Fruit fly (Drosophila melanogaster): ENCODE results near the gene PIG-K.
A peak's percentile ranks its signal among the peaks of the same experiment; 100 is the strongest.

PIG-K gene

DNA sequence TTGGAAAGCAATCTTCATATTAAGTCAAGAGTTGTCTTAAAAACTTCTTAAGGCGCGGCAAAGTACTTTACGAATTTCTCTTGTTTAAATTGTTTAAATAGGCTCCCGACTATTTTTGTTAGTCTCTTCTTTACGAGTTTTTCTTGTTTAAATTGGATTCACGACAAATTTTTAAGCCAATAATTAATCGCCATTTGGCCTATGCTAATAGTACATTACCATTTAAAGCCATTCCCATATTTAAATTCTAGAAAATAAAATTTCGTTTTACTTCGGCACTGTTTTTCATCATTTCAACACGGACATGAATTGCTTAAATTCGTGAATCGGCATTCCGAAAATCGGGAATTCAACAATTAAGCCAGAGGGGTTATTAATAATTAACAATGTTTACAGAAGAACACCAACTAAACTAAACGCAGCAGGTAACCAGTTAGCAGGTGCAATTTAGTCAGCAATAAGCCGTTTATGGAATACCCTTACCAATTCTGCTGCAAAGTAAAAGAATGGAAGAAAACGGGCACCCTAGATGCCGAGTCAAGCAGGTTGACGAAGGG is 367 bp upstream of the PIG-K start (continued):
- TF ChIP-seq CG15696 (tag; optimal IDR thresholded peaks at IDR 0.05) (peak; percentile 69), otp (GFP tag; IDR thresholded peaks at IDR 0.05) (peak; percentile 23; the same call in 1 of the 3 replicates), Ssrp (tag; optimal IDR thresholded peaks at IDR 0.05) (peak; percentile 76), MTF-1 (GFP tag; optimal IDR thresholded peaks at IDR 0.05; ENCODE audit: borderline replicate concordance) (no peak), grn (GFP tag; optimal IDR thresholded peaks at IDR 0.05) (no peak), Elba2 (GFP tag; optimal IDR thresholded peaks at IDR 0.05) (no peak), sd (tag; optimal IDR thresholded peaks at IDR 0.05) (no peak), ap (GFP tag; IDR thresholded peaks at IDR 0.05) (no peak), Kr (GFP tag; optimal IDR thresholded peaks at IDR 0.05) (no peak), gce (GFP tag; IDR thresholded peaks at IDR 0.05) (no peak), insv (GFP tag; optimal IDR thresholded peaks at IDR 0.05) (peak in 1 of 2 experiments; percentile 29), eyg (GFP tag; optimal IDR thresholded peaks at IDR 0.05) (peak; percentile 55), Dip2 (GFP tag; IDR thresholded peaks at IDR 0.05) (no peak), CG12942 (GFP tag; optimal IDR thresholded peaks at IDR 0.05) (peak; percentile 46), Meics (GFP tag; optimal IDR thresholded peaks at IDR 0.05) (peak; percentile 84), Vsx1 (GFP tag; optimal IDR thresholded peaks at IDR 0.05) (peak; percentile 29), shn (GFP tag; optimal IDR thresholded peaks at IDR 0.05) (peak; percentile 59), CG30431 (GFP tag; optimal IDR thresholded peaks at IDR 0.05) (peak; percentile 60), Bdp1 (GFP tag; optimal IDR thresholded peaks at IDR 0.05) (peak; percentile 13), CG11398 (GFP tag; optimal IDR thresholded peaks at IDR 0.05) (peak; percentile 28), dmrt99B (tag; optimal IDR thresholded peaks at IDR 0.05) (peak; percentile 76), Spps (tag; optimal IDR thresholded peaks at IDR 0.05) (no peak), CG7745 (tag; optimal IDR thresholded peaks at IDR 0.05) (no peak), Opbp (GFP tag; IDR thresholded peaks at IDR 0.05; ENCODE audit: partially characterized antibody) (no peak), Xbp1 (GFP tag; optimal IDR thresholded peaks at IDR 0.05) (peak; percentile 76), TFAM (GFP tag; optimal IDR thresholded peaks at IDR 0.05) (no peak), wek (GFP tag; optimal IDR thresholded peaks at IDR 0.05) (peak; percentile 95), D19B (GFP tag; optimal IDR thresholded peaks at IDR 0.05) (peak; percentile 66), CG7963 (GFP tag; IDR thresholded peaks at IDR 0.05; ENCODE audit: partially characterized antibody) (no peak), CG1603 (tag; optimal IDR thresholded peaks at IDR 0.05) (peak; percentile 65), Rfx (GFP tag; IDR thresholded peaks at IDR 0.05) (peak; percentile 64), tap (tag; optimal IDR thresholded peaks at IDR 0.05) (peak; percentile 25), lola (GFP tag; optimal IDR thresholded peaks at IDR 0.05) (peak in 1 of 3 experiments; percentile 81), CG6765 (GFP tag; optimal IDR thresholded peaks at IDR 0.05) (no peak), Dbx (GFP tag; IDR thresholded peaks at IDR 0.05) (peak; percentile 39; the same call in 1 of the 3 replicates), cg (GFP tag; optimal IDR thresholded peaks at IDR 0.05) (no peak), Tbp (GFP tag; optimal IDR thresholded peaks at IDR 0.05) (no peak), Jarid2 (GFP tag; optimal IDR thresholded peaks at IDR 0.05) (peak; percentile 28), az2 (GFP tag; optimal IDR thresholded peaks at IDR 0.05) (peak; percentile 71), btn (GFP tag; optimal IDR thresholded peaks at IDR 0.05) (peak; percentile 31), hkb (optimal IDR thresholded peaks at IDR 0.05) (no peak), hkb (GFP tag; IDR thresholded peaks at IDR 0.05) (peak; percentile 49), CG7271 (tag; optimal IDR thresholded peaks at IDR 0.05) (no peak), Usf (GFP tag; optimal IDR thresholded peaks at IDR 0.05) (peak; percentile 84), fu2 (GFP tag; optimal IDR thresholded peaks at IDR 0.05) (peak; percentile 72), slbo (GFP tag; IDR thresholded peaks at IDR 0.05) (peak; percentile 74), pb (GFP tag; optimal IDR thresholded peaks at IDR 0.05) (no peak), PHDP (tag; optimal IDR thresholded peaks at IDR 0.05) (peak; percentile 61), BEAF-32 (GFP tag; optimal IDR thresholded peaks at IDR 0.05) (peak; percentile 22), odd (GFP tag; optimal IDR thresholded peaks at IDR 0.05) (peak; percentile 64)
